Worm (Caenorhabditis elegans) whole organism, L1 larva: ENCODE results near the gene F26D11.1.
A peak's percentile ranks its signal among the peaks of the same experiment; 100 is the strongest.

ENCODE experiments used
- F16B12.6 ChIP-seq: fragments of 150-350 bp; optimal IDR thresholded peaks from 2 replicates; lab custom pipeline; 2014; ENCODE audit warnings: missing biosample characterization, missing genetic modification characterization
- aha-1 ChIP-seq: fragments of 150-350 bp; optimal IDR thresholded peaks from 2 replicates; lab custom pipeline; 2014; ENCODE audit warnings: missing biosample characterization, missing genetic modification characterization
- ceh-63 ChIP-seq: fragments of 200-800 bp; sonication (Bioruptor generic); optimal IDR thresholded peaks from 2 replicates; lab custom pipeline; 2018; ENCODE audit warnings: mild to moderate bottlenecking, missing genetic modification characterization, missing compliant biosample characterization
- ceh-8 ChIP-seq: fragments of 200-800 bp; sonication (Bioruptor generic); optimal IDR thresholded peaks from 2 replicates; lab custom pipeline; 2018; ENCODE audit warnings: mild to moderate bottlenecking, missing genetic modification characterization, moderate library complexity, missing compliant biosample characterization
- ceh-88 ChIP-seq: fragments of 200-800 bp; sonication (Bioruptor generic); IDR thresholded peaks from 2 replicates; pipeline ENCODE4 v1.3.6; 2022; ENCODE audit warnings: missing genetic modification characterization, missing compliant biosample characterization
- ceh-90 ChIP-seq: sonication (generic microtip); optimal IDR thresholded peaks from 2 replicates; lab custom pipeline; 2016; ENCODE audit warnings: missing genetic modification characterization, missing compliant biosample characterization
- dsc-1 ChIP-seq: sonication (generic microtip); optimal IDR thresholded peaks from 2 replicates; lab custom pipeline; 2016; ENCODE audit warnings: mild to moderate bottlenecking, missing genetic modification characterization, missing compliant biosample characterization
- efl-1 ChIP-seq, 4 experiments: fragments of 150-350 bp; optimal IDR thresholded peaks in 3 of 4; peaks in 1 of 4; 1 replicate in 1 of 4; 2 replicates in 3 of 4; lab custom pipeline; 2014; ENCODE audit warnings: missing biosample characterization in 2 of 4, missing genetic modification characterization in 2 of 4, missing genetic modification reagents in 2 of 4
- efl-3 ChIP-seq: fragments of 200-800 bp; sonication (Bioruptor generic); optimal IDR thresholded peaks from 2 replicates; lab custom pipeline; 2018; ENCODE audit warnings: mild to moderate bottlenecking, missing genetic modification characterization, missing compliant biosample characterization
- egl-27 ChIP-seq, 2 experiments: fragments of 150-350 bp in 1 of 2; sonication (generic microtip); optimal IDR thresholded peaks; 3 replicates each; lab custom pipeline; 2017 to 2018; ENCODE audit warnings: missing biosample characterization in 2 of 2, missing genetic modification characterization in 2 of 2, missing genetic modification reagents in 2 of 2
- elt-2 ChIP-seq: sonication (generic microtip); optimal IDR thresholded peaks from 2 replicates; lab custom pipeline; 2016; ENCODE audit warnings: missing genetic modification characterization, mild to moderate bottlenecking, inconsistent platforms, missing compliant biosample characterization, missing genetic modification reagents
- elt-3 ChIP-seq, 6 experiments: fragments of 150-350 bp in 1 of 6; sonication (generic microtip); optimal IDR thresholded peaks; 2 replicates each; lab custom pipeline; 2017 to 2018; ENCODE audit warnings: missing biosample characterization in 6 of 6, missing genetic modification characterization in 6 of 6, inconsistent platforms in 1 of 6
- ets-5 ChIP-seq: fragments of 200-800 bp; sonication (Bioruptor generic); IDR thresholded peaks from 2 replicates; pipeline ENCODE4 v1.3.6; 2022; ENCODE audit warnings: missing genetic modification characterization, missing compliant biosample characterization
- fkh-8 ChIP-seq: sonication (generic microtip); optimal IDR thresholded peaks from 2 replicates; lab custom pipeline; 2016; ENCODE audit warnings: mild to moderate bottlenecking, missing genetic modification characterization, missing compliant biosample characterization
- grh-1 ChIP-seq: fragments of 200-800 bp; sonication (Bioruptor generic); IDR thresholded peaks from 2 replicates; pipeline ENCODE4 v1.3.6; 2022; ENCODE audit warnings: missing genetic modification reagents, missing genetic modification characterization, missing compliant biosample characterization
- hlh-17 ChIP-seq: fragments of 200-800 bp; sonication (Bioruptor generic); optimal IDR thresholded peaks from 2 replicates; lab custom pipeline; 2018; ENCODE audit warnings: missing genetic modification characterization, mild to moderate bottlenecking, missing compliant biosample characterization, moderate library complexity, borderline replicate concordance
- hlh-4 ChIP-seq: sonication (generic microtip); optimal IDR thresholded peaks from 2 replicates; lab custom pipeline; 2016; ENCODE audit warnings: mild to moderate bottlenecking, missing genetic modification characterization, missing compliant biosample characterization
- hpl-2 ChIP-seq: fragments of 150-350 bp; optimal IDR thresholded peaks from 2 replicates; lab custom pipeline; 2014; ENCODE audit warnings: missing biosample characterization, missing genetic modification reagents, missing genetic modification characterization
- isw-1 ChIP-seq: fragments of 200-800 bp; sonication (Bioruptor generic); IDR thresholded peaks from 2 replicates; pipeline ENCODE4 v1.3.6; 2022; ENCODE audit warnings: missing genetic modification characterization, missing compliant biosample characterization
- lin-13 ChIP-seq: fragments of 150-350 bp; optimal IDR thresholded peaks from 2 replicates; lab custom pipeline; 2014; ENCODE audit warnings: missing biosample characterization, missing genetic modification reagents, missing genetic modification characterization
- lin-15B ChIP-seq: fragments of 150-350 bp; sonication (generic microtip); optimal IDR thresholded peaks from 3 replicates; lab custom pipeline; 2014; ENCODE audit warnings: missing biosample characterization, missing genetic modification characterization
- lin-39 ChIP-seq: fragments of 150-350 bp; optimal IDR thresholded peaks from 2 replicates; lab custom pipeline; 2014; ENCODE audit warnings: missing biosample characterization, missing genetic modification reagents, missing genetic modification characterization
- lir-3 ChIP-seq: sonication (generic microtip); optimal IDR thresholded peaks from 2 replicates; lab custom pipeline; 2016; ENCODE audit warnings: mild to moderate bottlenecking, missing genetic modification characterization, moderate library complexity, missing compliant biosample characterization; ENCODE audit not compliant: poor library complexity
- mab-9 ChIP-seq: fragments of 200-800 bp; sonication (Bioruptor generic); IDR thresholded peaks from 2 replicates; pipeline ENCODE4 v1.3.6; 2022; ENCODE audit warnings: missing genetic modification reagents, missing genetic modification characterization, missing compliant biosample characterization
- mdl-1 ChIP-seq, 2 experiments: fragments of 150-350 bp; optimal IDR thresholded peaks; 2 replicates each; lab custom pipeline; 2014 to 2017; ENCODE audit warnings: missing biosample characterization in 2 of 2, missing genetic modification characterization in 2 of 2, inconsistent platforms in 1 of 2
- mef-2 ChIP-seq: fragments of 150-350 bp; optimal IDR thresholded peaks from 2 replicates; lab custom pipeline; 2014; ENCODE audit warnings: missing biosample characterization, missing genetic modification characterization
- nhr-11 ChIP-seq: fragments of 150-350 bp; optimal IDR thresholded peaks from 2 replicates; lab custom pipeline; 2014; ENCODE audit warnings: missing biosample characterization, missing genetic modification characterization
- nhr-12 ChIP-seq: sonication (generic microtip); optimal IDR thresholded peaks from 2 replicates; lab custom pipeline; 2017; ENCODE audit warnings: missing biosample characterization, missing genetic modification characterization
- nhr-237 ChIP-seq: fragments of 150-350 bp; optimal IDR thresholded peaks from 2 replicates; lab custom pipeline; 2014; ENCODE audit warnings: missing biosample characterization, missing genetic modification characterization
- nhr-28 ChIP-seq: fragments of 150-350 bp; optimal IDR thresholded peaks from 2 replicates; lab custom pipeline; 2014; ENCODE audit warnings: missing biosample characterization, missing genetic modification characterization
- nhr-47 ChIP-seq: sonication (generic microtip); optimal IDR thresholded peaks from 2 replicates; lab custom pipeline; 2016; ENCODE audit warnings: mild to moderate bottlenecking, missing genetic modification characterization, moderate library complexity, missing compliant biosample characterization
- nhr-71 ChIP-seq: sonication (generic microtip); optimal IDR thresholded peaks from 2 replicates; lab custom pipeline; 2016; ENCODE audit warnings: mild to moderate bottlenecking, missing genetic modification characterization, moderate library complexity, missing compliant biosample characterization
- nhr-84 ChIP-seq: sonication (generic microtip); optimal IDR thresholded peaks from 2 replicates; lab custom pipeline; 2017; ENCODE audit warnings: missing biosample characterization, missing genetic modification characterization
- nhr-85 ChIP-seq: sonication (generic microtip); peaks from one replicate; lab custom pipeline; 2016; ENCODE audit warnings: missing genetic modification characterization, inconsistent platforms, missing compliant biosample characterization
- nhr-90 ChIP-seq: sonication (generic microtip); optimal IDR thresholded peaks from 2 replicates; lab custom pipeline; 2016; ENCODE audit warnings: mild to moderate bottlenecking, missing genetic modification characterization, missing compliant biosample characterization; ENCODE audit not compliant: poor library complexity
- pag-3 ChIP-seq: sonication (generic microtip); optimal IDR thresholded peaks from 2 replicates; lab custom pipeline; 2017; ENCODE audit warnings: missing genetic modification characterization, mild to moderate bottlenecking, missing compliant biosample characterization, antibody characterized with exemption, borderline replicate concordance; ENCODE audit not compliant: insufficient read depth
- pqm-1 ChIP-seq: sonication (generic microtip); optimal IDR thresholded peaks from 3 replicates; lab custom pipeline; 2017; ENCODE audit warnings: missing biosample characterization, missing genetic modification characterization
- skn-1 ChIP-seq: fragments of 150-350 bp; optimal IDR thresholded peaks from 2 replicates; lab custom pipeline; 2014; ENCODE audit warnings: missing biosample characterization, missing genetic modification characterization
- snu-23 ChIP-seq: sonication (generic microtip); optimal IDR thresholded peaks from 2 replicates; lab custom pipeline; 2016; ENCODE audit warnings: missing genetic modification characterization, missing compliant biosample characterization
- sup-37 ChIP-seq: fragments of 200-800 bp; sonication (Bioruptor generic); optimal IDR thresholded peaks from 2 replicates; lab custom pipeline; 2018; ENCODE audit warnings: mild to moderate bottlenecking, missing genetic modification characterization, missing compliant biosample characterization
- tbx-2 ChIP-seq: sonication (generic microtip); optimal IDR thresholded peaks from 2 replicates; lab custom pipeline; 2016; ENCODE audit warnings: missing genetic modification characterization, missing compliant biosample characterization
- tlp-1 ChIP-seq: fragments of 150-350 bp; optimal IDR thresholded peaks from 2 replicates; lab custom pipeline; 2014; ENCODE audit warnings: missing biosample characterization, missing genetic modification characterization
- unc-130 ChIP-seq: fragments of 150-350 bp; optimal IDR thresholded peaks from 2 replicates; lab custom pipeline; 2017; ENCODE audit warnings: missing biosample characterization, missing genetic modification characterization, inconsistent platforms
- unc-86 ChIP-seq: sonication (generic microtip); optimal IDR thresholded peaks from 2 replicates; lab custom pipeline; 2016; ENCODE audit warnings: missing genetic modification characterization, missing compliant biosample characterization
- unc-98 ChIP-seq: fragments of 200-800 bp; sonication (Bioruptor generic); IDR thresholded peaks from 2 replicates; pipeline ENCODE4 v1.3.6; 2022; ENCODE audit warnings: missing genetic modification characterization, missing compliant biosample characterization
- xbp-1 ChIP-seq: sonication (generic microtip); optimal IDR thresholded peaks from 2 replicates; lab custom pipeline; 2016; ENCODE audit warnings: missing genetic modification characterization, missing compliant biosample characterization
- zag-1 ChIP-seq: fragments of 150-350 bp; optimal IDR thresholded peaks from 2 replicates; lab custom pipeline; 2014; ENCODE audit warnings: missing biosample characterization, missing genetic modification characterization
- zip-4 ChIP-seq: fragments of 200-800 bp; sonication (Bioruptor generic); optimal IDR thresholded peaks from 2 replicates; lab custom pipeline; 2018; ENCODE audit warnings: mild to moderate bottlenecking, missing genetic modification characterization, moderate library complexity, missing compliant biosample characterization
- ztf-4 ChIP-seq: fragments of 150-350 bp; optimal IDR thresholded peaks from 2 replicates; lab custom pipeline; 2014; ENCODE audit warnings: missing biosample characterization, missing genetic modification characterization

The F26D11.1 gene

DNA sequence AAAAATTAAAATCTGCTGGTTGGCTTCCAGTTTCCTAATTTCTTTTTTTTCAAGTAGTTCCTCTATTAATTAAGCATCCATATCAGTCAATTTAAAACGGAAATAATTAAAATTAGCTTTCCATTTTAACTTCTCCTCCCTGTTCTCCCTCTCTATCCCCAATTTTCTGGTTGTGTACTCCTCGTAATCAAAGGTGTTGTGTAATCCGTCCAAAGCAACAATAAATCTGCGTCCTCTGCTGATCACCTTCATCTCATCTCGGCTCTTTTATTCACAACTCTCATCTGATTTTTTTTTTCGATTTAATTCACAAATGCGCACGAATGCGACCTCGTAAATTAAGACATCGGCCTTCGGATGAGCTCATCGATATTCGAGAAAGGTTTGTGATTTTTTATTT, 14.5 kb downstream of the F26D11.1 start, which contains the start of gene Y97E10AR.2:
TSS of gene Y97E10AR.2 (plus strand) at position 301 of the 400 bp plus-strand sequence.
- TF ChIP-seq nhr-84 (tag; lab: Kevin White, UChicago) = no peak
- no peak for TF ChIP-seq dsc-1 (tag; lab: Kevin White, UChicago)
- TF ChIP-seq nhr-90 = no peak
- TF ChIP-seq nhr-12 (tag; lab: Kevin White, UChicago) = no peak
- no peak for TF ChIP-seq mef-2 (tag; lab: Kevin White, UChicago)
- no peak for TF ChIP-seq egl-27 (tag; optimal IDR thresholded peaks at IDR 0.05; lab: Kevin White, UChicago)
- TF ChIP-seq nhr-11 = no peak
- TF ChIP-seq pag-3 (tag; lab: Kevin White, UChicago) = no peak
- TF ChIP-seq fkh-8 (tag; lab: Kevin White, UChicago) = no peak
- TF ChIP-seq grh-1 (GFP tag; lab: Robert Waterston, UW) = no peak
- no peak for TF ChIP-seq tbx-2 (tag; lab: Kevin White, UChicago)
- no peak for TF ChIP-seq mdl-1 (tag; optimal IDR thresholded peaks at IDR 0.05; lab: Kevin White, UChicago)
- TF ChIP-seq mab-9 = no peak
- TF ChIP-seq pqm-1 (tag; lab: Kevin White, UChicago) = no peak
- no peak for TF ChIP-seq skn-1

DNA sequence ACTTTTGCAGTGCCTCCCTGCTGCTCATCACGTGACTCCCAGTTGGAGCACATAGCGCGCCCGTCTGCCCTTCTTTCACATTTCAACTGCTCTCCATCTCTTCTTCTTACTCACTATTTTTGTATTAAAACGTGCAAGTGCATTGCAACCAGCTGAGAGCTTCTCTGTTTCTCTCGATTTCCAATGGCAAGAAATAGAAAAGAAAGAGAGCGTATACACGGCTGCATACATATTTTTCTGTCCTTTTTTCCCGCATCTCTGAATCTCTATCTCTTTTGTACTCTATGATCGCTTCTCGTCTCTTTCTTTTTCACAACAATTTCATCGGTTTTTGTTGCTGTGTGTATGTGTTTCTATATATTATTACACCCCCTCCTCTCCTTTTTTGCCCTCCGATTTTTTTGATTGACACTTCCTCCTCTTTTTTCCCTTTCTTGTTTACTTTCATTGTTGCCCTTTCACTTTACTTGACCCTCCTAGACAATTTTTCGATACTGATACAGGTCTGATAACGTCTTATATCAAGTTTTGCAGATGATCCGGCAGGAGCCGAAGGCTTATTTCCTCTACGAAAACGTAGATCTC, 19.7 kb downstream of the F26D11.1 start, which contains the start of gene Y97E10AR.1:
TSS of gene Y97E10AR.1 (plus strand) at position 535 of the 585 bp plus-strand sequence.
- no peak for TF ChIP-seq tlp-1 (tag; lab: Kevin White, UChicago)
- TF ChIP-seq lir-3 (tag; lab: Kevin White, UChicago) = peak; percentile 70
- TF ChIP-seq tbx-2 (tag; lab: Kevin White, UChicago) = peak; percentile 80
- TF ChIP-seq efl-3 (GFP tag; lab: Kevin White, UChicago) = no peak
- TF ChIP-seq snu-23 (GFP tag; lab: Kevin White, UChicago) = peak; percentile 81
- TF ChIP-seq hpl-2 (GFP tag; lab: Kevin White, UChicago) = no peak
- no peak for TF ChIP-seq ceh-63
- peak; percentile 93 for TF ChIP-seq fkh-8 (tag; lab: Kevin White, UChicago)
- TF ChIP-seq elt-3 (tag; optimal IDR thresholded peaks at IDR 0.05; lab: Kevin White, UChicago) = peak in 1 of 6 experiments; percentile 7
- TF ChIP-seq elt-2 (tag; lab: Kevin White, UChicago) = peak; percentile 81
- peak; percentile 22 for TF ChIP-seq zip-4 (GFP tag; lab: Kevin White, UChicago)
- peak; percentile 50 for TF ChIP-seq lin-13 (GFP tag; lab: Kevin White, UChicago)
- peak; percentile 29; the same call in 1 of the 2 replicates for TF ChIP-seq ceh-88 (GFP tag; lab: Robert Waterston, UW)
- TF ChIP-seq efl-1 (optimal IDR thresholded peaks at IDR 0.05; lab: Kevin White, UChicago) = peak; percentile 66 to 68
- peak; percentile 50 to 96 for TF ChIP-seq efl-1 (GFP tag; optimal IDR thresholded peaks at IDR 0.05 in 1 of 2; lab: Kevin White, UChicago)
- TF ChIP-seq sup-37 (GFP tag; lab: Kevin White, UChicago) = no peak
- no peak for TF ChIP-seq unc-98 (GFP tag; lab: Robert Waterston, UW)
- TF ChIP-seq F16B12.6 (tag; lab: Kevin White, UChicago) = peak; percentile 25
- TF ChIP-seq ztf-4 (tag; lab: Kevin White, UChicago) = peak; percentile 48
- peak; percentile 69 for TF ChIP-seq isw-1 (GFP tag; lab: Robert Waterston, UW)
- TF ChIP-seq hlh-17 (GFP tag; lab: Kevin White, UChicago) = no peak
- peak; percentile 13 for TF ChIP-seq lin-15B
- peak in 1 of 2 experiments; percentile 50 for TF ChIP-seq egl-27 (tag; optimal IDR thresholded peaks at IDR 0.05; lab: Kevin White, UChicago)
- peak; percentile 67 for TF ChIP-seq xbp-1 (tag; lab: Kevin White, UChicago)
- peak; percentile 57 for TF ChIP-seq nhr-85
- TF ChIP-seq unc-130 (tag; lab: Kevin White, UChicago) = no peak
- TF ChIP-seq nhr-28 (tag; lab: Kevin White, UChicago) = no peak
- TF ChIP-seq nhr-47 (tag; lab: Kevin White, UChicago) = peak; percentile 86
- TF ChIP-seq nhr-237 (tag; lab: Kevin White, UChicago) = no peak
- peak; percentile 22 for TF ChIP-seq ceh-8 (GFP tag; lab: Kevin White, UChicago)
- TF ChIP-seq lin-39 (tag; lab: Kevin White, UChicago) = peak; percentile 51
- peak; percentile 75 for TF ChIP-seq pag-3 (tag; lab: Kevin White, UChicago)
- TF ChIP-seq nhr-71 = peak; percentile 91
- no peak for TF ChIP-seq ets-5 (GFP tag; lab: Robert Waterston, UW)
- peak; percentile 69 for TF ChIP-seq dsc-1 (tag; lab: Kevin White, UChicago)
- no peak for TF ChIP-seq hlh-4 (tag; lab: Kevin White, UChicago)
- TF ChIP-seq unc-86 (tag; lab: Kevin White, UChicago) = peak; percentile 90
- no peak for TF ChIP-seq ceh-90
- no peak for TF ChIP-seq aha-1 (tag; lab: Kevin White, UChicago)
- peak; percentile 72 for TF ChIP-seq zag-1
- TF ChIP-seq pqm-1 (tag; lab: Kevin White, UChicago) = no peak
